Fruit fly (Drosophila melanogaster): ENCODE measurements around the gene CG12155.

Gene CG12155

dm6 chrX:7734131-7734930, 5.8 kb downstream of the CG12155 start, which contains the start of the genes Pdp and Rab39 (continued):
- peak; percentile 70 for TF ChIP-seq sqz (GFP tag; optimal IDR thresholded peaks at IDR 0.05)
- peak; percentile 68 for TF ChIP-seq pzg (GFP tag; optimal IDR thresholded peaks at IDR 0.05)
- TF ChIP-seq B-H2 (GFP tag; optimal IDR thresholded peaks at IDR 0.05): peak; percentile 82
- peak; percentile 74 for TF ChIP-seq Meics (GFP tag; optimal IDR thresholded peaks at IDR 0.05)
- TF ChIP-seq HLHmδ (GFP tag; optimal IDR thresholded peaks at IDR 0.05): no peak
- peak; percentile 63; the same call in 2 of the 3 replicates for TF ChIP-seq CG14050 (GFP tag; IDR thresholded peaks at IDR 0.05)
- peak; percentile 65 for TF ChIP-seq CG11085 (GFP tag; IDR thresholded peaks at IDR 0.05)
- TF ChIP-seq CG1647 (GFP tag; optimal IDR thresholded peaks at IDR 0.05): peak; percentile 59
- peak; percentile 67 for TF ChIP-seq CG10979 (tag; optimal IDR thresholded peaks at IDR 0.05)
- no peak for TF ChIP-seq sens-2 (GFP tag; IDR thresholded peaks at IDR 0.05)
- peak; percentile 83 for TF ChIP-seq gem (tag; optimal IDR thresholded peaks at IDR 0.05)
- no peak for TF ChIP-seq BtbVII (GFP tag; optimal IDR thresholded peaks at IDR 0.05)
- TF ChIP-seq HLH4C (GFP tag; IDR thresholded peaks at IDR 0.05; ENCODE audit: partially characterized antibody): peak; percentile 88
- TF ChIP-seq dmrt11E (tag; optimal IDR thresholded peaks at IDR 0.05): peak; percentile 71
- TF ChIP-seq CG4854 (GFP tag; optimal IDR thresholded peaks at IDR 0.05): peak; percentile 63
- TF ChIP-seq vvl (GFP tag; IDR thresholded peaks at IDR 0.05): peak; percentile 86
- TF ChIP-seq bsh (GFP tag; optimal IDR thresholded peaks at IDR 0.05): peak in 1 of 2 experiments; percentile 65
- TF ChIP-seq dati (GFP tag; IDR thresholded peaks at IDR 0.05): no peak
- TF ChIP-seq CG10431 (GFP tag; optimal IDR thresholded peaks at IDR 0.05): peak; percentile 18
- TF ChIP-seq hbn (GFP tag; IDR thresholded peaks at IDR 0.05; ENCODE audit: partially characterized antibody): peak; percentile 89
- peak; percentile 74 for TF ChIP-seq CG7839 (tag; optimal IDR thresholded peaks at IDR 0.05)
- TF ChIP-seq maf-S (GFP tag; optimal IDR thresholded peaks at IDR 0.05): no peak
- peak; percentile 83 for TF ChIP-seq zfh1 (GFP tag; IDR thresholded peaks at IDR 0.05)
- peak; percentile 98 for TF ChIP-seq Ets65A (GFP tag)
- peak; percentile 53 for TF ChIP-seq cato (GFP tag; optimal IDR thresholded peaks at IDR 0.05; ENCODE audit: borderline replicate concordance)
- TF ChIP-seq D19B (GFP tag; optimal IDR thresholded peaks at IDR 0.05): no peak
- peak; percentile 72 for TF ChIP-seq ewg (GFP tag; optimal IDR thresholded peaks at IDR 0.05)
- TF ChIP-seq Usf (GFP tag; optimal IDR thresholded peaks at IDR 0.05): peak; percentile 62
- TF ChIP-seq Dek (tag; optimal IDR thresholded peaks at IDR 0.05): peak; percentile 81
- TF ChIP-seq CG16813 (GFP tag; IDR thresholded peaks at IDR 0.05; ENCODE audit: partially characterized antibody): peak; percentile 96
- no peak for TF ChIP-seq h (optimal IDR thresholded peaks at IDR 0.05)
- peak; percentile 77 for TF ChIP-seq al (GFP tag; IDR thresholded peaks at IDR 0.05)
- TF ChIP-seq CG31365 (tag; optimal IDR thresholded peaks at IDR 0.05): no peak
- peak; percentile 36 for TF ChIP-seq CG8281 (tag; optimal IDR thresholded peaks at IDR 0.05)
- TF ChIP-seq ro (GFP tag; IDR thresholded peaks at IDR 0.05): 0 out of 2 replicates have a peak, but pooled peaks have one; percentile 37
- peak; percentile 80 for TF ChIP-seq Abd-B (GFP tag; optimal IDR thresholded peaks at IDR 0.05)
- TF ChIP-seq inv (GFP tag; IDR thresholded peaks at IDR 0.05; ENCODE audit: partially characterized antibody): peak; percentile 94
- peak; percentile 32 for TF ChIP-seq CrebB (tag; optimal IDR thresholded peaks at IDR 0.05)
- TF ChIP-seq unpg (GFP tag; optimal IDR thresholded peaks at IDR 0.05): peak; percentile 73
- TF ChIP-seq fru (optimal IDR thresholded peaks at IDR 0.05): no peak
- TF ChIP-seq CG14014 (GFP tag; IDR thresholded peaks at IDR 0.05): peak; percentile 87
- peak; percentile 61 for TF ChIP-seq E2f2 (GFP tag; IDR thresholded peaks at IDR 0.05)
- peak; percentile 64 for TF ChIP-seq twi (tag; optimal IDR thresholded peaks at IDR 0.05)
- TF ChIP-seq ac (GFP tag; optimal IDR thresholded peaks at IDR 0.05): no peak
- peak; percentile 9 for TF ChIP-seq gfzf (GFP tag; optimal IDR thresholded peaks at IDR 0.05)
- peak; percentile 83 for TF ChIP-seq CG2129 (GFP tag; IDR thresholded peaks at IDR 0.05; ENCODE audit: partially characterized antibody)
- no peak for TF ChIP-seq CG6765 (GFP tag; optimal IDR thresholded peaks at IDR 0.05)
- TF ChIP-seq Hand (GFP tag; optimal IDR thresholded peaks at IDR 0.05): peak; percentile 1
- no peak for TF ChIP-seq CG12071 (GFP tag; optimal IDR thresholded peaks at IDR 0.05)

All from whole organism, embryonic.